Worm (Caenorhabditis elegans) whole organism, L4 larva: ENCODE measurements around the gene moa-2.

ENCODE experiments used
- T20F7.1 ChIP-seq: fragments of 200-800 bp; sonication (Bioruptor generic); optimal IDR thresholded peaks from 2 replicates; lab custom pipeline; 2018; ENCODE audit warnings: mild to moderate bottlenecking, missing genetic modification characterization, missing compliant biosample characterization
- T26A8.4 ChIP-seq: fragments of 200-800 bp; sonication (Bioruptor generic); IDR thresholded peaks from 2 replicates; pipeline ENCODE4 v1.3.6; 2022; ENCODE audit warnings: missing genetic modification characterization, missing compliant biosample characterization
- ama-1 ChIP-seq: fragments of 150-350 bp; optimal IDR thresholded peaks from 2 replicates; lab custom pipeline; 2014; ENCODE audit warnings: inconsistent platforms, mixed read lengths
- lsy-2 ChIP-seq, 2 experiments: fragments of 150-350 bp in 1 of 2; sonication (generic microtip) in 1 of 2; optimal IDR thresholded peaks; 2 replicates each; lab custom pipeline; 2014 to 2017; ENCODE audit warnings: missing biosample characterization in 2 of 2, missing genetic modification characterization in 2 of 2
- mep-1 ChIP-seq: fragments of 150-350 bp; sonication (generic microtip); optimal IDR thresholded peaks from 3 replicates; lab custom pipeline; 2014; ENCODE audit warnings: missing biosample characterization, missing genetic modification characterization
- mes-2 ChIP-seq: sonication (generic microtip); optimal IDR thresholded peaks from 2 replicates; lab custom pipeline; 2016; ENCODE audit warnings: missing genotype, mild to moderate bottlenecking, missing genetic modification characterization, missing compliant biosample characterization; ENCODE audit not compliant: poor library complexity, severe bottlenecking
- nhr-41 ChIP-seq: fragments of 200-800 bp; sonication (Bioruptor generic); IDR thresholded peaks from 2 replicates; pipeline ENCODE4 v1.3.6; 2022; ENCODE audit warnings: missing genetic modification reagents, missing genetic modification characterization, missing compliant biosample characterization
- nhr-77 ChIP-seq: fragments of 150-350 bp; optimal IDR thresholded peaks from 2 replicates; lab custom pipeline; 2014; ENCODE audit warnings: missing biosample characterization, missing genetic modification characterization
- pqm-1 ChIP-seq: sonication (generic microtip); optimal IDR thresholded peaks from 2 replicates; lab custom pipeline; 2017; ENCODE audit warnings: missing biosample characterization, missing genetic modification characterization
- unc-62 ChIP-seq, 3 experiments: fragments of 150-350 bp in 1 of 3; sonication (generic microtip); optimal IDR thresholded peaks in 2 of 3; peaks in 1 of 3; 1 replicate in 1 of 3; 2 replicates in 2 of 3; lab custom pipeline; 2014 to 2017; ENCODE audit warnings: missing biosample characterization in 3 of 3, missing genetic modification characterization in 3 of 3, missing genetic modification reagents in 3 of 3, missing genotype in 1 of 3

ce11 chrII:7707383-7707782 is 8.6 kb upstream of the moa-2 start, which contains the start of gene luc-7L:
- TF ChIP-seq unc-62 (GFP tag; optimal IDR thresholded peaks at IDR 0.05 in 1 of 2; lab: Kevin White, UChicago) (no peak), unc-62 (tag; optimal IDR thresholded peaks at IDR 0.05; lab: Kevin White, UChicago) (no peak), mep-1 (tag; lab: Kevin White, UChicago) (no peak), T20F7.1 (GFP tag; lab: Kevin White, UChicago) (no peak), nhr-77 (tag; lab: Kevin White, UChicago) (no peak), mes-2 (no peak), lsy-2 (tag; optimal IDR thresholded peaks at IDR 0.05; lab: Kevin White, UChicago) (no peak), T26A8.4 (no peak), ama-1 (lab: Kevin White, UChicago) (no peak), nhr-41 (GFP tag; lab: Robert Waterston, UW) (no peak), pqm-1 (no peak)
